Fruit fly (Drosophila melanogaster) Kc167 (cell line): ENCODE data around the gene CG9588.

Experiments
- Myc ChIP-seq: fragments of >200 bp; optimal IDR thresholded peaks from 2 replicates; lab custom pipeline; 2017; ENCODE audit warnings: missing external identifiers
- h ChIP-seq: fragments of >200 bp; optimal IDR thresholded peaks from 3 replicates; lab custom pipeline; 2018; ENCODE audit warnings: missing external identifiers
- insv ChIP-seq: fragments of >200 bp; optimal IDR thresholded peaks from 3 replicates; lab custom pipeline; 2018; ENCODE audit warnings: missing external identifiers
- psq ChIP-seq: fragments of >200 bp; optimal IDR thresholded peaks from 2 replicates; lab custom pipeline; 2017; ENCODE audit warnings: missing external identifiers
- ttk ChIP-seq: sonication (Bioruptor generic); optimal IDR thresholded peaks from 2 replicates; lab custom pipeline; 2017; ENCODE audit warnings: missing external identifiers

DNA sequence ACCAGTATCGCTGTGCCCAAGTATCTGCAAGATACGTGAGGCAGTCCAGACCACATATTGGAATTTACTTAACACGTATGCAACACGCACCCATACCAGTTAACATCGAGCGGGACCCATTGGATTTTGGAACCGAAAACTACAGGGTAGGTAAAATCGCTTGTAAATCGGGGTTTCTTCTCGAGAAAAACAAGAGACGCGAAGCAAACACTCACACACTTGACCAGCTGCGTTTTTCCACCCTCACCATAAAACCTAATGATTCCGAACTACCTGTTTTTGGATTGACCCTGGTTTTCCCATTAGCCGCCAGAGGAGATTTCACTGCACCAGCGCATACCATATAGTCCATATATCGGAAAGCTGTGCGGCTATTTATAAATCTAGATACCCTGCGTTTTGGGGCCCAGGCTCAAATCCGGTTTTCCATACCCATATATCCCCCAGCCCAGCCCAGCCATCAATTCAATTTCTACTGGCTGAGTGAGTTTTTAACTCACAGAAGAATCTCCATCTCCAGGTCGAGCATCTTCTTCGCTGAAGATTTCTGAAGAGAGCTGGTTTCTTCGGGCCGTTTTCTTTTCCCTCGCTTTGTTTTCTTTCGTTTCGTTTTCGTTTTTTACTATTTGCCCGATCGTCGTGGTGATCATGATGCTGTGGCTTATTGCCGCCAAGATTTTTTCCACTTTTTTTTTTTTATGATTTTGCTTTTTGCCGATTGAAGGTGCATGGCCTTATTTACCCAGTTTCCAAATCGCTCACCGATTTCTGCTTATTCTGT lies 39.4 kb upstream of the CG9588 start:
- TF ChIP-seq insv (no peak), ttk (lab: Kevin White, UChicago) (no peak), Myc (lab: Kevin White, UChicago) (no peak), psq (no peak), h (lab: Kevin White, UChicago) (no peak)
